Fruit fly (Drosophila melanogaster) whole organism, wandering third instar larva: ENCODE results near the gene CG10650.
A peak's percentile ranks its signal among the peaks of the same experiment; 100 is the strongest.

Experiments used
- Abd-B ChIP-seq: fragments of >200 bp; optimal IDR thresholded peaks from 2 replicates; lab custom pipeline; 2017; ENCODE audit warnings: missing biosample characterization, missing genetic modification characterization
- CG32264 ChIP-seq: fragments of 200-800 bp; sonication (Bioruptor generic); optimal IDR thresholded peaks from 2 replicates; lab custom pipeline; 2016; ENCODE audit warnings: missing biosample characterization, missing genetic modification characterization
- CG9705 ChIP-seq: fragments of 200-800 bp; sonication (Bioruptor generic); optimal IDR thresholded peaks from 2 replicates; lab custom pipeline; 2018; ENCODE audit warnings: missing biosample characterization, mild to moderate bottlenecking, missing genetic modification characterization
- CrebA ChIP-seq: fragments of 200-800 bp; sonication (Bioruptor generic); optimal IDR thresholded peaks from 2 replicates; lab custom pipeline; 2016; ENCODE audit warnings: missing biosample characterization, mild to moderate bottlenecking, missing genetic modification characterization, borderline replicate concordance
- Dfd ChIP-seq: fragments of >200 bp; optimal IDR thresholded peaks from 2 replicates; lab custom pipeline; 2017; ENCODE audit warnings: missing biosample characterization, missing genetic modification characterization
- Dif ChIP-seq: fragments of 200-275, 200-300 bp; sonication (Bioruptor generic); optimal IDR thresholded peaks from 2 replicates; lab custom pipeline; 2018; ENCODE audit warnings: missing biosample characterization, missing genetic modification characterization; ENCODE audit not compliant: partially characterized antibody
- GATAd ChIP-seq: sonication (Bioruptor generic); optimal IDR thresholded peaks from 2 replicates; lab custom pipeline; 2016; ENCODE audit warnings: missing biosample characterization, missing genetic modification characterization
- HLH106 ChIP-seq: fragments of 200-800 bp; optimal IDR thresholded peaks from 3 replicates; lab custom pipeline; 2019; ENCODE audit warnings: missing biosample characterization, mild to moderate bottlenecking, missing genetic modification characterization, moderate library complexity
- Hnf4 ChIP-seq: fragments of 200-800 bp; sonication (Bioruptor generic); optimal IDR thresholded peaks from 2 replicates; lab custom pipeline; 2016; ENCODE audit warnings: missing biosample characterization, mild to moderate bottlenecking, missing genetic modification characterization
- Hr78 ChIP-seq: fragments of >200 bp; optimal IDR thresholded peaks from 2 replicates; lab custom pipeline; 2017; ENCODE audit warnings: missing biosample characterization, missing genetic modification characterization
- Hr83 ChIP-seq: fragments of 200-300 bp; sonication (Bioruptor generic); optimal IDR thresholded peaks from 2 replicates; lab custom pipeline; 2016; ENCODE audit warnings: missing biosample characterization, mild to moderate bottlenecking, missing genetic modification characterization, moderate library complexity; ENCODE audit not compliant: poor library complexity, severe bottlenecking
- Jra ChIP-seq: sonication (Bioruptor generic); optimal IDR thresholded peaks from 2 replicates; lab custom pipeline; 2016; ENCODE audit warnings: missing biosample characterization, missing genetic modification characterization
- Mio ChIP-seq: sonication (Bioruptor generic); optimal IDR thresholded peaks from 2 replicates; lab custom pipeline; 2016; ENCODE audit warnings: missing biosample characterization, missing genetic modification characterization
- Myc ChIP-seq: fragments of >200 bp; optimal IDR thresholded peaks from 2 replicates; lab custom pipeline; 2017
- N ChIP-seq: fragments of >200 bp; optimal IDR thresholded peaks from 2 replicates; lab custom pipeline; 2018; ENCODE audit warnings: missing biosample characterization, missing external identifiers, missing genetic modification characterization
- OdsH ChIP-seq: fragments of 200-800 bp; sonication (Bioruptor generic); optimal IDR thresholded peaks from 2 replicates; lab custom pipeline; 2016; ENCODE audit warnings: missing biosample characterization, mild to moderate bottlenecking, missing genetic modification characterization
- Rel ChIP-seq, 2 experiments: fragments of 200-800 bp; sonication (Bioruptor generic) in 1 of 2; optimal IDR thresholded peaks; 2 replicates in 1 of 2; 3 replicates in 1 of 2; lab custom pipeline; 2016 to 2019; ENCODE audit warnings: mild to moderate bottlenecking in 2 of 2, missing biosample characterization in 2 of 2, missing genetic modification characterization in 2 of 2, moderate library complexity in 1 of 2
- Sp1 ChIP-seq: fragments of 200-800 bp; sonication (Bioruptor generic); optimal IDR thresholded peaks from 3 replicates; lab custom pipeline; 2019; ENCODE audit warnings: missing biosample characterization, mild to moderate bottlenecking, missing genetic modification characterization, moderate library complexity
- Vsx2 ChIP-seq: fragments of 200-300, 225-300 bp; sonication (Bioruptor generic); optimal IDR thresholded peaks from 2 replicates; lab custom pipeline; 2018; ENCODE audit warnings: missing biosample characterization, missing genetic modification characterization; ENCODE audit not compliant: partially characterized antibody
- br ChIP-seq: fragments of 200-800 bp; sonication (Bioruptor generic); optimal IDR thresholded peaks from 2 replicates; lab custom pipeline; 2016; ENCODE audit warnings: missing biosample characterization, missing genetic modification characterization
- brk ChIP-seq: fragments of 200-800 bp; sonication (Bioruptor generic); optimal IDR thresholded peaks from 2 replicates; lab custom pipeline; 2016; ENCODE audit warnings: missing biosample characterization, mild to moderate bottlenecking, missing genetic modification characterization
- dl ChIP-seq, 2 experiments: fragments of 175-275, 200-275 bp in 1 of 2; fragments of 200-275 bp in 1 of 2; sonication (Bioruptor generic); optimal IDR thresholded peaks; lab custom pipeline; 2018; ENCODE audit warnings: mild to moderate bottlenecking in 2 of 2, missing biosample characterization in 2 of 2, missing genetic modification characterization in 2 of 2, moderate library complexity in 2 of 2; ENCODE audit not compliant: partially characterized antibody in 2 of 2, insufficient read depth in 1 of 2
- dmrt93B ChIP-seq: fragments of 200-800 bp; sonication (Bioruptor generic); optimal IDR thresholded peaks from 2 replicates; lab custom pipeline; 2018; ENCODE audit warnings: missing biosample characterization, mild to moderate bottlenecking, missing genetic modification characterization
- dsf ChIP-seq: sonication (Bioruptor generic); optimal IDR thresholded peaks from 2 replicates; lab custom pipeline; 2016; ENCODE audit warnings: missing biosample characterization, missing genetic modification characterization, borderline replicate concordance
- ey ChIP-seq: fragments of 200-800 bp; sonication (Bioruptor generic); optimal IDR thresholded peaks from 2 replicates; lab custom pipeline; 2016; ENCODE audit warnings: missing biosample characterization, missing genetic modification characterization
- foxo ChIP-seq, 2 experiments: fragments of 200-800 bp; sonication (Bioruptor generic); optimal IDR thresholded peaks; 2 replicates in 1 of 2; 3 replicates in 1 of 2; lab custom pipeline; 2016 to 2017; ENCODE audit warnings: missing biosample characterization in 2 of 2, missing genetic modification characterization in 2 of 2
- fru ChIP-seq: fragments of 200-800 bp; sonication (Bioruptor generic); optimal IDR thresholded peaks from 3 replicates; lab custom pipeline; 2016; ENCODE audit warnings: missing biosample characterization, mild to moderate bottlenecking, missing genetic modification characterization
- h ChIP-seq: fragments of 200-800 bp; sonication (Bioruptor generic); optimal IDR thresholded peaks from 3 replicates; lab custom pipeline; 2016; ENCODE audit warnings: missing biosample characterization, mild to moderate bottlenecking, missing genetic modification characterization
- jim ChIP-seq: fragments of 175-275, 200-325 bp; sonication (Bioruptor generic); optimal IDR thresholded peaks from 2 replicates; lab custom pipeline; 2016; ENCODE audit warnings: missing biosample characterization, mild to moderate bottlenecking, missing genetic modification characterization
- lola ChIP-seq: fragments of >200 bp; optimal IDR thresholded peaks from 2 replicates; lab custom pipeline; 2017; ENCODE audit warnings: missing biosample characterization, missing genetic modification characterization
- pan ChIP-seq: fragments of >200 bp; optimal IDR thresholded peaks from 2 replicates; lab custom pipeline; 2017
- psq ChIP-seq: fragments of 200-800 bp; sonication (Bioruptor generic); optimal IDR thresholded peaks from 3 replicates; lab custom pipeline; 2017; ENCODE audit warnings: missing biosample characterization, mild to moderate bottlenecking, missing genetic modification characterization, moderate library complexity
- rgr ChIP-seq: fragments of 200-800 bp; sonication (Bioruptor generic); optimal IDR thresholded peaks from 3 replicates; lab custom pipeline; 2016; ENCODE audit warnings: missing biosample characterization, mild to moderate bottlenecking, missing genetic modification characterization
- sage ChIP-seq: fragments of 200-800 bp; sonication (Bioruptor generic); optimal IDR thresholded peaks from 2 replicates; lab custom pipeline; 2016; ENCODE audit warnings: missing biosample characterization, mild to moderate bottlenecking, missing genetic modification characterization
- sv ChIP-seq: fragments of 200-800 bp; sonication (Bioruptor generic); optimal IDR thresholded peaks from 3 replicates; lab custom pipeline; 2016; ENCODE audit warnings: missing biosample characterization, missing genetic modification characterization
- tai ChIP-seq: sonication (Bioruptor generic); optimal IDR thresholded peaks from 2 replicates; lab custom pipeline; 2016; ENCODE audit warnings: missing biosample characterization, missing genetic modification characterization
- usp ChIP-seq: fragments of >200 bp; optimal IDR thresholded peaks from 2 replicates; lab custom pipeline; 2017; ENCODE audit warnings: missing biosample characterization, missing genetic modification characterization
- woc ChIP-seq: sonication (Bioruptor generic); optimal IDR thresholded peaks from 2 replicates; lab custom pipeline; 2016; ENCODE audit warnings: missing biosample characterization, mild to moderate bottlenecking, missing genetic modification characterization

The CG10650 gene

dm6 chr2L:18948724-18949108 lies 47.0 kb downstream of the CG10650 start, which contains the start of gene CG10428:
Gene CG10428, plus strand, starts transcription at chr2L:18948884.
- TF ChIP-seq fru (GFP tag; lab: Kevin White, UChicago): no peak
- TF ChIP-seq Hnf4: no peak
- TF ChIP-seq Mio (GFP tag; lab: Kevin White, UChicago): no peak
- no peak for TF ChIP-seq lola (GFP tag; lab: Kevin White, UChicago)
- peak; percentile 14 for TF ChIP-seq Myc
- no peak for TF ChIP-seq Dif

dm6 chr2L:18948065-18948723 lies 47.5 kb downstream of the CG10650 start:
- TF ChIP-seq fru (GFP tag; lab: Kevin White, UChicago) (peak; percentile 68), foxo (GFP tag; optimal IDR thresholded peaks at IDR 0.05; lab: Kevin White, UChicago) (peak in 1 of 2 experiments; percentile 81), jim (no peak), GATAd (GFP tag; lab: Kevin White, UChicago) (no peak), Rel (GFP tag; optimal IDR thresholded peaks at IDR 0.05; lab: Kevin White, UChicago) (no peak), Rel (tag; optimal IDR thresholded peaks at IDR 0.05; lab: Kevin White, UChicago) (no peak), ey (peak; percentile 80), usp (no peak), CG32264 (GFP tag; lab: Kevin White, UChicago) (peak; percentile 11), psq (GFP tag; lab: Kevin White, UChicago) (peak; percentile 84), Abd-B (GFP tag; lab: Kevin White, UChicago) (no peak), Mio (GFP tag; lab: Kevin White, UChicago) (no peak), woc (GFP tag; lab: Kevin White, UChicago) (peak; percentile 95), CrebA (GFP tag; lab: Kevin White, UChicago) (no peak), lola (GFP tag; lab: Kevin White, UChicago) (no peak), Hnf4 (peak; percentile 70), Hr83 (GFP tag; lab: Kevin White, UChicago) (no peak), pan (lab: Kevin White, UChicago) (no peak), dl (GFP tag; optimal IDR thresholded peaks at IDR 0.05; lab: Kevin White, UChicago; ENCODE audit: insufficient read depth in 1 of 2, partially characterized antibody in 2 of 2) (no peak), h (GFP tag; lab: Kevin White, UChicago) (peak; percentile 85), HLH106 (peak; percentile 83), Dfd (GFP tag; lab: Kevin White, UChicago) (no peak), Myc (no peak), CG9705 (GFP tag; lab: Kevin White, UChicago) (peak; percentile 46), rgr (GFP tag; lab: Kevin White, UChicago) (peak; percentile 68), N (GFP tag; lab: Kevin White, UChicago) (no peak), Vsx2 (GFP tag; lab: Kevin White, UChicago) (no peak), dsf (GFP tag; lab: Kevin White, UChicago) (peak; percentile 6), tai (GFP tag; lab: Kevin White, UChicago) (no peak), brk (GFP tag; lab: Kevin White, UChicago) (no peak), Sp1 (GFP tag; lab: Kevin White, UChicago) (peak; percentile 83), sv (GFP tag; lab: Kevin White, UChicago) (no peak), dmrt93B (GFP tag; lab: Kevin White, UChicago) (peak; percentile 56), OdsH (GFP tag; lab: Kevin White, UChicago) (peak; percentile 83), br (peak; percentile 84), sage (GFP tag; lab: Kevin White, UChicago) (no peak), Jra (GFP tag; lab: Kevin White, UChicago) (peak; percentile 27), Dif (no peak), Hr78 (GFP tag; lab: Kevin White, UChicago) (no peak)
- TF ChIP-seq, all 38 proteins: peak for 17
